Fruit fly (Drosophila melanogaster): Measurements from ENCODE around the gene Arpc3A.

Gene Arpc3A

dm6 chr3R:15846234-15846633, 11.8 kb downstream of the Arpc3A start, which contains the start of gene CG4546:
Gene CG4546, plus strand, starts transcription at chr3R:15846534.
- TF ChIP-seq OdsH (GFP tag; optimal IDR thresholded peaks at IDR 0.05): no peak
- TF ChIP-seq tai (GFP tag; optimal IDR thresholded peaks at IDR 0.05): no peak
- TF ChIP-seq br (GFP tag; optimal IDR thresholded peaks at IDR 0.05): no peak
- no peak for TF ChIP-seq Myc (optimal IDR thresholded peaks at IDR 0.05)
- no peak for TF ChIP-seq Rel (GFP tag; optimal IDR thresholded peaks at IDR 0.05)
- TF ChIP-seq Rel (tag; optimal IDR thresholded peaks at IDR 0.05): no peak
- no peak for TF ChIP-seq woc (GFP tag; optimal IDR thresholded peaks at IDR 0.05)
- TF ChIP-seq Dfd (GFP tag; optimal IDR thresholded peaks at IDR 0.05): no peak
- TF ChIP-seq CrebA (GFP tag; optimal IDR thresholded peaks at IDR 0.05; ENCODE audit: borderline replicate concordance): no peak
- no peak for TF ChIP-seq Jra (GFP tag; optimal IDR thresholded peaks at IDR 0.05)
- no peak for TF ChIP-seq sv (GFP tag; optimal IDR thresholded peaks at IDR 0.05)
- TF ChIP-seq HLH106 (tag; optimal IDR thresholded peaks at IDR 0.05): no peak
- TF ChIP-seq lola (GFP tag; optimal IDR thresholded peaks at IDR 0.05): no peak
- TF ChIP-seq Hnf4 (GFP tag; optimal IDR thresholded peaks at IDR 0.05): no peak

dm6 chr3R:15851912-15852311, 17.5 kb downstream of the Arpc3A start:
- TF ChIP-seq Rel (GFP tag; optimal IDR thresholded peaks at IDR 0.05): no peak
- peak; percentile 91 for TF ChIP-seq Rel (tag; optimal IDR thresholded peaks at IDR 0.05)
- TF ChIP-seq ey (GFP tag; optimal IDR thresholded peaks at IDR 0.05): no peak
- TF ChIP-seq jim (GFP tag; optimal IDR thresholded peaks at IDR 0.05): no peak
- TF ChIP-seq woc (GFP tag; optimal IDR thresholded peaks at IDR 0.05): no peak

- no peak for TF ChIP-seq fru (GFP tag; optimal IDR thresholded peaks at IDR 0.05)
- no peak for TF ChIP-seq Rel (GFP tag; optimal IDR thresholded peaks at IDR 0.05)
- peak; percentile 0 for TF ChIP-seq Rel (tag; optimal IDR thresholded peaks at IDR 0.05)
Measured at dm6 chr3R:15853347-15853746, 18.9 kb downstream of the Arpc3A start, which contains the start of gene cv-d. Gene cv-d, minus strand, starts transcription at chr3R:15853581.

dm6 chr3R:15857189-15857767, 22.8 kb downstream of the Arpc3A start, which contains the start of gene Hmt-1:
Gene Hmt-1, minus strand, starts transcription at chr3R:15857470.
- TF ChIP-seq sv (GFP tag; optimal IDR thresholded peaks at IDR 0.05): no peak
- TF ChIP-seq GATAd (GFP tag; optimal IDR thresholded peaks at IDR 0.05): peak; percentile 78
- TF ChIP-seq rgr (GFP tag; optimal IDR thresholded peaks at IDR 0.05): no peak
- no peak for TF ChIP-seq CG9705 (GFP tag; optimal IDR thresholded peaks at IDR 0.05)
- no peak for TF ChIP-seq Rel (GFP tag; optimal IDR thresholded peaks at IDR 0.05)
- peak; percentile 10 for TF ChIP-seq Rel (tag; optimal IDR thresholded peaks at IDR 0.05)
- TF ChIP-seq N (GFP tag; optimal IDR thresholded peaks at IDR 0.05): peak; percentile 13

dm6 chr3R:15859896-15860295, 25.4 kb downstream of the Arpc3A start, which contains the start of gene CG9632:
Gene CG9632, plus strand, starts transcription at chr3R:15860196.
- TF ChIP-seq HLH106 (tag; optimal IDR thresholded peaks at IDR 0.05) (no peak), sage (GFP tag; optimal IDR thresholded peaks at IDR 0.05) (no peak), Dif (GFP tag; optimal IDR thresholded peaks at IDR 0.05; ENCODE audit: partially characterized antibody) (no peak), foxo (GFP tag; optimal IDR thresholded peaks at IDR 0.05) (no peak), rgr (GFP tag; optimal IDR thresholded peaks at IDR 0.05) (no peak), dl (GFP tag; optimal IDR thresholded peaks at IDR 0.05; ENCODE audit: insufficient read depth in 1 of 2, partially characterized antibody in 2 of 2) (no peak), Abd-B (GFP tag; optimal IDR thresholded peaks at IDR 0.05) (no peak), lola (GFP tag; optimal IDR thresholded peaks at IDR 0.05) (no peak), N (GFP tag; optimal IDR thresholded peaks at IDR 0.05) (no peak), ey (GFP tag; optimal IDR thresholded peaks at IDR 0.05) (no peak), usp (GFP tag; optimal IDR thresholded peaks at IDR 0.05) (no peak)

dm6 chr3R:15872829-15873440, 38.5 kb downstream of the Arpc3A start:
- TF ChIP-seq ey (GFP tag; optimal IDR thresholded peaks at IDR 0.05) (no peak), lola (GFP tag; optimal IDR thresholded peaks at IDR 0.05) (no peak), sv (GFP tag; optimal IDR thresholded peaks at IDR 0.05) (no peak), sage (GFP tag; optimal IDR thresholded peaks at IDR 0.05) (no peak), rgr (GFP tag; optimal IDR thresholded peaks at IDR 0.05) (no peak), foxo (GFP tag; optimal IDR thresholded peaks at IDR 0.05) (no peak), brk (GFP tag; optimal IDR thresholded peaks at IDR 0.05) (no peak), CrebA (GFP tag; optimal IDR thresholded peaks at IDR 0.05; ENCODE audit: borderline replicate concordance) (no peak), Sp1 (GFP tag; optimal IDR thresholded peaks at IDR 0.05) (no peak), psq (GFP tag; optimal IDR thresholded peaks at IDR 0.05) (no peak), Hr83 (GFP tag; optimal IDR thresholded peaks at IDR 0.05; ENCODE audit: poor library complexity, severe bottlenecking) (no peak), Myc (optimal IDR thresholded peaks at IDR 0.05) (no peak), br (GFP tag; optimal IDR thresholded peaks at IDR 0.05) (no peak)

Measured in whole organism, wandering third instar larva.